Fruit fly (Drosophila melanogaster): ENCODE results near the gene CG13250.

Gene CG13250

dm6 chr3L:20533409-20533808, at the start of gene CG13250:
TSS of gene CG13250 (plus strand) at chr3L:20533709.
- TF ChIP-seq CG8301 (tag; optimal IDR thresholded peaks at IDR 0.05) (no peak), CG17806 (tag; optimal IDR thresholded peaks at IDR 0.05) (no peak), CG9948 (tag; optimal IDR thresholded peaks at IDR 0.05) (no peak), CG34367 (tag; optimal IDR thresholded peaks at IDR 0.05) (no peak), CG8159 (tag; optimal IDR thresholded peaks at IDR 0.05) (no peak), fd96Ca (GFP tag; IDR thresholded peaks at IDR 0.05) (no peak), CG13204 (GFP tag; optimal IDR thresholded peaks at IDR 0.05) (no peak), D1 (tag; optimal IDR thresholded peaks at IDR 0.05) (no peak)

dm6 chr3L:20487649-20488048, 45.9 kb upstream of the CG13250 start:
- TF ChIP-seq CG12605 (GFP tag; IDR thresholded peaks at IDR 0.05) = no peak
- TF ChIP-seq CG32121 (GFP tag; IDR thresholded peaks at IDR 0.05) = no peak
- TF ChIP-seq CG13204 (GFP tag; optimal IDR thresholded peaks at IDR 0.05) = no peak
- no peak for TF ChIP-seq CG14655 (GFP tag; optimal IDR thresholded peaks at IDR 0.05)
- TF ChIP-seq CG8159 (tag; optimal IDR thresholded peaks at IDR 0.05) = no peak
- no peak for TF ChIP-seq EcR (GFP tag; optimal IDR thresholded peaks at IDR 0.05)

- TF ChIP-seq rn (GFP tag; IDR thresholded peaks at IDR 0.05) (no peak), gl (tag; optimal IDR thresholded peaks at IDR 0.05) (no peak), CG15710 (tag; optimal IDR thresholded peaks at IDR 0.05) (no peak), CG9948 (tag; optimal IDR thresholded peaks at IDR 0.05) (no peak), fd96Ca (GFP tag; IDR thresholded peaks at IDR 0.05) (no peak), D1 (tag; optimal IDR thresholded peaks at IDR 0.05) (no peak), Pif1B (GFP tag; optimal IDR thresholded peaks at IDR 0.05) (no peak), Pif1A (GFP tag; optimal IDR thresholded peaks at IDR 0.05) (no peak), CG34367 (tag; optimal IDR thresholded peaks at IDR 0.05) (no peak), CG4496 (GFP tag; IDR thresholded peaks at IDR 0.05) (no peak), EcR (GFP tag; optimal IDR thresholded peaks at IDR 0.05) (no peak), CG12605 (GFP tag; IDR thresholded peaks at IDR 0.05) (no peak), CG17806 (tag; optimal IDR thresholded peaks at IDR 0.05) (no peak), CG14655 (GFP tag; optimal IDR thresholded peaks at IDR 0.05) (no peak), Ets98B (GFP tag; IDR thresholded peaks at IDR 0.05) (no peak)
Measured at dm6 chr3L:20491525-20492132, 41.9 kb upstream of the CG13250 start, which contains the start of gene ND-39. TSS of gene ND-39 (plus strand) at chr3L:20492082.

- TF ChIP-seq CG32121 (GFP tag; IDR thresholded peaks at IDR 0.05) (peak; percentile 92), CG8159 (tag; optimal IDR thresholded peaks at IDR 0.05) (peak; percentile 90), CG17806 (tag; optimal IDR thresholded peaks at IDR 0.05) (peak; percentile 85), CG10348 (GFP tag; IDR thresholded peaks at IDR 0.05) (0 out of 2 replicates have a peak, but pooled peaks have one; percentile 7), Pif1A (GFP tag; optimal IDR thresholded peaks at IDR 0.05) (peak; percentile 83), fd96Ca (GFP tag; IDR thresholded peaks at IDR 0.05) (no peak), CG4496 (GFP tag; IDR thresholded peaks at IDR 0.05) (peak; percentile 86), rn (GFP tag; IDR thresholded peaks at IDR 0.05) (0 out of 2 replicates have a peak, but pooled peaks have one; percentile 35), Ets98B (GFP tag; IDR thresholded peaks at IDR 0.05) (peak; percentile 87), gl (tag; optimal IDR thresholded peaks at IDR 0.05) (peak; percentile 18), Snoo (tag; optimal IDR thresholded peaks at IDR 0.05) (peak; percentile 89), Pif1B (GFP tag; optimal IDR thresholded peaks at IDR 0.05) (peak; percentile 84), EcR (GFP tag; optimal IDR thresholded peaks at IDR 0.05) (peak; percentile 36), CG34367 (tag; optimal IDR thresholded peaks at IDR 0.05) (peak; percentile 83), D1 (tag; optimal IDR thresholded peaks at IDR 0.05) (peak; percentile 67), CG15710 (tag; optimal IDR thresholded peaks at IDR 0.05) (peak; percentile 89), CG9948 (tag; optimal IDR thresholded peaks at IDR 0.05) (peak; percentile 81), CG8301 (tag; optimal IDR thresholded peaks at IDR 0.05) (peak; percentile 82), CG14655 (GFP tag; optimal IDR thresholded peaks at IDR 0.05) (peak; percentile 85), CG12605 (GFP tag; IDR thresholded peaks at IDR 0.05) (peak; percentile 88), CG13204 (GFP tag; optimal IDR thresholded peaks at IDR 0.05) (no peak)
Measured at dm6 chr3L:20493417-20494261, 39.9 kb upstream of the CG13250 start.

- TF ChIP-seq fd96Ca (GFP tag; IDR thresholded peaks at IDR 0.05) (no peak), CG12605 (GFP tag; IDR thresholded peaks at IDR 0.05) (no peak), CG8159 (tag; optimal IDR thresholded peaks at IDR 0.05) (no peak), CG15710 (tag; optimal IDR thresholded peaks at IDR 0.05) (no peak), CG10348 (GFP tag; IDR thresholded peaks at IDR 0.05) (no peak), D1 (tag; optimal IDR thresholded peaks at IDR 0.05) (no peak), Snoo (tag; optimal IDR thresholded peaks at IDR 0.05) (no peak), CG34367 (tag; optimal IDR thresholded peaks at IDR 0.05) (no peak), Pif1B (GFP tag; optimal IDR thresholded peaks at IDR 0.05) (no peak), Ets98B (GFP tag; IDR thresholded peaks at IDR 0.05) (peak; percentile 24), CG32121 (GFP tag; IDR thresholded peaks at IDR 0.05) (peak; percentile 23; the same call in 1 of the 2 replicates), CG8301 (tag; optimal IDR thresholded peaks at IDR 0.05) (peak; percentile 7), gl (tag; optimal IDR thresholded peaks at IDR 0.05) (no peak)
Measured at dm6 chr3L:20494262-20494601, 39.3 kb upstream of the CG13250 start.
